Fruit fly (Drosophila melanogaster): ENCODE results near the gene Trpgamma.

- TF ChIP-seq psq (optimal IDR thresholded peaks at IDR 0.05) (no peak), Sin3A (optimal IDR thresholded peaks at IDR 0.05) (no peak), h (optimal IDR thresholded peaks at IDR 0.05) (no peak), insv (optimal IDR thresholded peaks at IDR 0.05) (no peak), Myc (optimal IDR thresholded peaks at IDR 0.05) (no peak), ttk (optimal IDR thresholded peaks at IDR 0.05) (no peak)
Measured at dm6 chr2L:16618929-16619328, 57.6 kb downstream of the Trpgamma start.

Data from Kc167 (cell line).